Fruit fly (Drosophila melanogaster) Kc167 (cell line): ENCODE data around the gene CG9514.

Source experiments
- Myc ChIP-seq: fragments of >200 bp; optimal IDR thresholded peaks from 2 replicates; lab custom pipeline; 2017; ENCODE audit warnings: missing external identifiers
- Sin3A ChIP-seq: fragments of >200 bp; optimal IDR thresholded peaks from 2 replicates; lab custom pipeline; 2018; ENCODE audit warnings: missing external identifiers
- h ChIP-seq: fragments of >200 bp; optimal IDR thresholded peaks from 3 replicates; lab custom pipeline; 2018; ENCODE audit warnings: missing external identifiers
- insv ChIP-seq: fragments of >200 bp; optimal IDR thresholded peaks from 3 replicates; lab custom pipeline; 2018; ENCODE audit warnings: missing external identifiers
- psq ChIP-seq: fragments of >200 bp; optimal IDR thresholded peaks from 2 replicates; lab custom pipeline; 2017; ENCODE audit warnings: missing external identifiers

DNA sequence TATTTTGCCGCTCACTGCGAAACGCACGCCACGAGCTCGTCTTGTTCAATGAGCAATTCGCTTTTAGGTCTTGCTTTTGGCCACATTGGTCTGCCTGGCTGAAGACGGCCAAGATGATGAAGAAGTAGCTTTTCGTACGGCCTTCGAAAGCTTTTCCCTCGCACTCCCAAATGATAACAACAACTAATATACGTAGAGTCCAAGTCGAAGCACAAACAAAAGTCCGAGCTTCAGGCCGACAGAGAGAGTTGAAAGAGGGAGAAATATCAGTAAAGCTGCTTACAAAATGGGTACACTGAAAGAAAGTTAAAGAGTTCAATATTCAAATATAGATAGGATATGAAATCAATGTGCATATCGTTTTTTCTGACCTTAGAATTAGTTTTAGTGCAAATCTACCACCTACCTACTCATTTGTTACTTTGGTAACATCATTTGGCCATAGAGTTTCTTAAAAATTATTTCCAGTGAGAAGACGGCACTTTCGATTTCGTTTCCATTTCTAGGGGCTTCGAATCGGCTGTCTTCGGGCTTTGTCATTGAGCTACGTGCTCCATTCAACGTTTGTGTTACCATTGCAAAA lies 14.1 kb downstream of the CG9514 start, which contains the start of the genes CG45064 and CG45065:
- TF ChIP-seq Sin3A (no peak), insv (no peak), Myc (lab: Kevin White, UChicago) (no peak), psq (no peak), h (lab: Kevin White, UChicago) (no peak)
